Fruit fly (Drosophila melanogaster) whole organism, embryonic: ENCODE measurements around the gene CG16790.
A peak's percentile ranks its signal among the peaks of the same experiment; 100 is the strongest.

Experiments used
- ATbp ChIP-seq: fragments of 200-800 bp; sonication (Bioruptor generic); optimal IDR thresholded peaks from 2 replicates; lab custom pipeline; 2017; ENCODE audit warnings: missing biosample characterization, mild to moderate bottlenecking, missing genetic modification characterization, missing genetic modification reagents
- CG10366 ChIP-seq: fragments of 200-800 bp; sonication (Bioruptor generic); IDR thresholded peaks from 2 replicates; pipeline ENCODE4 v1.3.6; 2022; ENCODE audit warnings: missing biosample characterization, missing genetic modification characterization
- CG10565 ChIP-seq: fragments of 200-800 bp; sonication (Bioruptor generic); optimal IDR thresholded peaks from 3 replicates; lab custom pipeline; 2016; ENCODE audit warnings: missing biosample characterization, mild to moderate bottlenecking, missing genetic modification characterization
- CG12659 ChIP-seq: fragments of 200-800 bp; sonication (Bioruptor generic); optimal IDR thresholded peaks from 3 replicates; lab custom pipeline; 2017; ENCODE audit warnings: mild to moderate bottlenecking, missing biosample characterization, missing genetic modification reagents, missing genetic modification characterization
- CG14050 ChIP-seq: fragments of 200-800 bp; sonication (Bioruptor generic); IDR thresholded peaks from 3 replicates; pipeline ENCODE4 v1.3.6; 2022; ENCODE audit warnings: missing biosample characterization, missing genetic modification characterization
- CG17186 ChIP-seq: fragments of 200-800 bp; sonication (Bioruptor generic); optimal IDR thresholded peaks from 3 replicates; lab custom pipeline; 2017; ENCODE audit warnings: missing biosample characterization, missing genetic modification reagents, missing genetic modification characterization
- CG17612 ChIP-seq: fragments of 200-800 bp; sonication (Bioruptor generic); IDR thresholded peaks from 2 replicates; pipeline ENCODE4 v1.3.6; 2022; ENCODE audit warnings: missing biosample characterization, missing genetic modification characterization
- CG31441 ChIP-seq: fragments of 200-800 bp; sonication (Bioruptor generic); IDR thresholded peaks from 2 replicates; pipeline ENCODE4 v1.3.6; 2022; ENCODE audit warnings: missing biosample characterization, missing genetic modification characterization
- CG32532 ChIP-seq: fragments of 200-800 bp; sonication (Bioruptor generic); IDR thresholded peaks from 2 replicates; pipeline ENCODE4 v1.3.6; 2022; ENCODE audit warnings: missing biosample characterization, missing genetic modification characterization
- CG3281 ChIP-seq: fragments of 200-800 bp; sonication (Bioruptor generic); optimal IDR thresholded peaks from 3 replicates; lab custom pipeline; 2017; ENCODE audit warnings: missing biosample characterization, mild to moderate bottlenecking, missing genetic modification characterization
- CG4424 ChIP-seq: fragments of 200-800 bp; sonication (Bioruptor generic); optimal IDR thresholded peaks from 3 replicates; lab custom pipeline; 2016; ENCODE audit warnings: missing biosample characterization, missing genetic modification characterization
- CG4617 ChIP-seq: fragments of 200-800 bp; sonication (Bioruptor generic); optimal IDR thresholded peaks from 3 replicates; lab custom pipeline; 2016; ENCODE audit warnings: missing biosample characterization, missing genetic modification characterization, borderline replicate concordance
- CG6854 ChIP-seq: fragments of 200-800 bp; sonication (Bioruptor generic); optimal IDR thresholded peaks from 3 replicates; lab custom pipeline; 2017; ENCODE audit warnings: missing biosample characterization, mild to moderate bottlenecking, missing genetic modification characterization
- CG7745 ChIP-seq: fragments of 200-800 bp; sonication (Bioruptor generic); optimal IDR thresholded peaks from 2 replicates; lab custom pipeline; 2018; ENCODE audit warnings: missing biosample characterization, mild to moderate bottlenecking, missing genetic modification characterization, moderate library complexity
- CoRest ChIP-seq: fragments of 200-800 bp; sonication (Bioruptor generic); optimal IDR thresholded peaks from 3 replicates; lab custom pipeline; 2018; ENCODE audit warnings: missing biosample characterization, mild to moderate bottlenecking, missing genetic modification characterization, moderate library complexity
- D19B ChIP-seq: fragments of 200-800 bp; sonication (Bioruptor generic); optimal IDR thresholded peaks from 2 replicates; lab custom pipeline; 2017; ENCODE audit warnings: missing biosample characterization, mild to moderate bottlenecking, missing genetic modification characterization
- Dp ChIP-seq: fragments of 200-800 bp; sonication (Bioruptor generic); optimal IDR thresholded peaks from 2 replicates; lab custom pipeline; 2018; ENCODE audit warnings: missing biosample characterization, mild to moderate bottlenecking, missing genetic modification characterization, moderate library complexity
- ERR ChIP-seq: fragments of 200-800 bp; sonication (Bioruptor generic); optimal IDR thresholded peaks from 2 replicates; lab custom pipeline; 2016; ENCODE audit warnings: missing biosample characterization, missing genetic modification characterization
- Ets65A ChIP-seq: fragments of 200-800 bp; sonication (Bioruptor generic); peaks from one replicate; lab custom pipeline; 2016; ENCODE audit warnings: missing biosample characterization, missing genetic modification characterization
- HLH3B ChIP-seq: fragments of 200-800 bp; sonication (Bioruptor generic); IDR thresholded peaks from 2 replicates; pipeline ENCODE4 v1.3.6; 2022; ENCODE audit warnings: missing biosample characterization, missing genetic modification characterization
- HLHmδ ChIP-seq: fragments of 200-800 bp; sonication (Bioruptor generic); optimal IDR thresholded peaks from 2 replicates; lab custom pipeline; 2018; ENCODE audit warnings: missing biosample characterization, mild to moderate bottlenecking, missing genetic modification characterization, moderate library complexity
- Neu2 ChIP-seq: fragments of 200-800 bp; sonication (Bioruptor generic); optimal IDR thresholded peaks from 3 replicates; lab custom pipeline; 2016; ENCODE audit warnings: missing biosample characterization, missing genetic modification characterization, borderline replicate concordance
- Sin3A ChIP-seq: fragments of >200 bp; optimal IDR thresholded peaks from 2 replicates; lab custom pipeline; 2018
- Six4 ChIP-seq: fragments of 200-800 bp; sonication (Bioruptor generic); optimal IDR thresholded peaks from 2 replicates; lab custom pipeline; 2016; ENCODE audit warnings: missing biosample characterization, missing genetic modification characterization
- abd-A ChIP-seq: fragments of 200-800 bp; sonication (Bioruptor generic); optimal IDR thresholded peaks from 3 replicates; lab custom pipeline; 2019; ENCODE audit warnings: missing biosample characterization, mild to moderate bottlenecking, missing genetic modification characterization, moderate library complexity
- bigmax ChIP-seq: fragments of 200-800 bp; sonication (Bioruptor generic); optimal IDR thresholded peaks from 2 replicates; lab custom pipeline; 2018; ENCODE audit warnings: missing biosample characterization, mild to moderate bottlenecking, missing genetic modification characterization
- bowl ChIP-seq: fragments of 200-800 bp; sonication (Bioruptor generic); IDR thresholded peaks from 2 replicates; pipeline ENCODE4 v1.3.6; 2022; ENCODE audit warnings: missing biosample characterization, missing genetic modification characterization
- br ChIP-seq: fragments of >200 bp; optimal IDR thresholded peaks from 2 replicates; lab custom pipeline; 2017
- cas ChIP-seq: fragments of 200-800 bp; sonication (Bioruptor generic); IDR thresholded peaks from 2 replicates; pipeline ENCODE4 v1.3.6; 2022; ENCODE audit warnings: missing biosample characterization, missing genetic modification characterization
- corto ChIP-seq: fragments of 200-800 bp; sonication (Bioruptor generic); optimal IDR thresholded peaks from 2 replicates; lab custom pipeline; 2016; ENCODE audit warnings: missing biosample characterization, mild to moderate bottlenecking, missing genetic modification characterization, moderate library complexity
- cwo ChIP-seq: fragments of 200-800 bp; sonication (Bioruptor generic); optimal IDR thresholded peaks from 3 replicates; lab custom pipeline; 2017; ENCODE audit warnings: missing biosample characterization, missing genetic modification characterization, mild to moderate bottlenecking, moderate library complexity, missing genetic modification reagents
- disco-r ChIP-seq: fragments of 200-800 bp; sonication (Bioruptor generic); optimal IDR thresholded peaks from 2 replicates; lab custom pipeline; 2016; ENCODE audit warnings: missing biosample characterization, missing genetic modification characterization
- emc ChIP-seq: fragments of 200-800 bp; sonication (Bioruptor generic); optimal IDR thresholded peaks from 2 replicates; lab custom pipeline; 2016; ENCODE audit warnings: missing biosample characterization, missing genetic modification characterization
- ems ChIP-seq: fragments of 200-800 bp; sonication (Bioruptor generic); optimal IDR thresholded peaks from 3 replicates; lab custom pipeline; 2016; ENCODE audit warnings: missing biosample characterization, missing genetic modification characterization
- fd102C ChIP-seq: fragments of 200-800 bp; sonication (Bioruptor generic); optimal IDR thresholded peaks from 2 replicates; lab custom pipeline; 2018; ENCODE audit warnings: missing biosample characterization, mild to moderate bottlenecking, missing genetic modification characterization, moderate library complexity
- hkb ChIP-seq, 2 experiments: fragments of 200-800 bp in 1 of 2; fragments of >200 bp in 1 of 2; sonication (Bioruptor generic) in 1 of 2; IDR thresholded peaks in 1 of 2; optimal IDR thresholded peaks in 1 of 2; 2 replicates each; pipeline versions ENCODE4 v1.3.6 to Lab custom; 2017 to 2022; ENCODE audit warnings: missing biosample characterization in 1 of 2, missing genetic modification characterization in 1 of 2
- ind ChIP-seq: fragments of 200-800 bp; sonication (Bioruptor generic); optimal IDR thresholded peaks from 3 replicates; lab custom pipeline; 2016; ENCODE audit warnings: missing biosample characterization, missing genetic modification characterization
- kni ChIP-seq: fragments of 200-800 bp; sonication (Bioruptor generic); optimal IDR thresholded peaks from 3 replicates; lab custom pipeline; 2017; ENCODE audit warnings: mild to moderate bottlenecking, missing biosample characterization, missing genetic modification reagents, missing genetic modification characterization
- lab ChIP-seq: fragments of 200-800 bp; sonication (Bioruptor generic); optimal IDR thresholded peaks from 3 replicates; lab custom pipeline; 2017; ENCODE audit warnings: missing biosample characterization, missing genetic modification characterization, mild to moderate bottlenecking, moderate library complexity, missing genetic modification reagents
- lbe ChIP-seq: fragments of 200-800 bp; sonication (Bioruptor generic); optimal IDR thresholded peaks from 2 replicates; lab custom pipeline; 2016; ENCODE audit warnings: missing biosample characterization, mild to moderate bottlenecking, missing genetic modification characterization
- oc ChIP-seq: fragments of 200-800 bp; sonication (Bioruptor generic); optimal IDR thresholded peaks from 2 replicates; lab custom pipeline; 2018; ENCODE audit warnings: missing biosample characterization, mild to moderate bottlenecking, missing genetic modification characterization, moderate library complexity
- onecut ChIP-seq: fragments of 200-800 bp; sonication (Bioruptor generic); IDR thresholded peaks from 2 replicates; pipeline ENCODE4 v1.3.6; 2022; ENCODE audit warnings: missing biosample characterization, missing genetic modification characterization
- p53 ChIP-seq: fragments of 200-800 bp; sonication (Bioruptor generic); optimal IDR thresholded peaks from 2 replicates; lab custom pipeline; 2016; ENCODE audit warnings: missing biosample characterization, missing genetic modification characterization
- pnt ChIP-seq: fragments of 200-800 bp; sonication (Bioruptor generic); optimal IDR thresholded peaks from 3 replicates; lab custom pipeline; 2016; ENCODE audit warnings: missing biosample characterization, missing genetic modification characterization
- ro ChIP-seq: fragments of 200-800 bp; sonication (Bioruptor generic); IDR thresholded peaks from 2 replicates; pipeline ENCODE4 v1.3.6; 2022; ENCODE audit warnings: missing biosample characterization, missing genetic modification characterization
- toy ChIP-seq: fragments of 200-800 bp; sonication (Bioruptor generic); IDR thresholded peaks from 2 replicates; pipeline ENCODE4 v1.3.6; 2022; ENCODE audit warnings: missing biosample characterization, missing genetic modification characterization
- ttk ChIP-seq: fragments of 200-800 bp; sonication (Bioruptor generic); IDR thresholded peaks from 2 replicates; pipeline ENCODE4 v2.1.2; 2022; ENCODE audit warnings: missing biosample characterization, missing genetic modification characterization
- unpg ChIP-seq: fragments of 200-800 bp; sonication (Bioruptor generic); optimal IDR thresholded peaks from 3 replicates; lab custom pipeline; 2018; ENCODE audit warnings: missing biosample characterization, mild to moderate bottlenecking, missing genetic modification characterization, moderate library complexity
- usp ChIP-seq: fragments of >200 bp; optimal IDR thresholded peaks from 2 replicates; lab custom pipeline; 2017; ENCODE audit warnings: missing biosample characterization, missing genetic modification characterization
- vnd ChIP-seq: fragments of 200-800 bp; sonication (Bioruptor generic); IDR thresholded peaks from 3 replicates; pipeline ENCODE4 v1.3.6; 2022; ENCODE audit warnings: missing biosample characterization, missing genetic modification characterization; ENCODE audit not compliant: partially characterized antibody

Gene CG16790

dm6 chr3R:9559413-9560014, 10.5 kb downstream of the CG16790 start, which contains the start of the genes AP-1mu and MBD-like (continued):
- no peak for TF ChIP-seq Neu2
- TF ChIP-seq CG12659 (GFP tag; lab: Kevin White, UChicago) = peak; percentile 81
- no peak for TF ChIP-seq disco-r (GFP tag; lab: Kevin White, UChicago)
- peak; percentile 88 for TF ChIP-seq hkb (optimal IDR thresholded peaks at IDR 0.05; lab: Kevin White, UChicago)
- 0 out of 2 replicates have a peak, but pooled peaks have one; percentile 42 for TF ChIP-seq hkb (GFP tag; IDR thresholded peaks at IDR 0.05; lab: Robert Waterston, UW)
- TF ChIP-seq pnt = peak; percentile 50
- TF ChIP-seq toy (GFP tag; lab: Robert Waterston, UW) = 0 out of 2 replicates have a peak, but pooled peaks have one; percentile 52
- no peak for TF ChIP-seq CG17612
- peak; percentile 96 for TF ChIP-seq CG4617 (GFP tag; lab: Kevin White, UChicago)
- peak; percentile 28 for TF ChIP-seq Dp (GFP tag; lab: Kevin White, UChicago)
- TF ChIP-seq CG3281 = peak; percentile 47
- TF ChIP-seq Sin3A (lab: Kevin White, UChicago) = peak; percentile 94
- TF ChIP-seq Six4 (GFP tag; lab: Kevin White, UChicago) = peak; percentile 20
- peak; percentile 40; the same call in 1 of the 2 replicates for TF ChIP-seq HLH3B (GFP tag; lab: Robert Waterston, UW)
- no peak for TF ChIP-seq bowl (GFP tag; lab: Robert Waterston, UW)
- TF ChIP-seq CG10565 (GFP tag; lab: Kevin White, UChicago) = no peak
- peak; percentile 72 for TF ChIP-seq CoRest (tag; lab: Kevin White, UChicago)
- no peak for TF ChIP-seq bigmax (GFP tag; lab: Kevin White, UChicago)
- no peak for TF ChIP-seq ro (GFP tag; lab: Robert Waterston, UW)
- TF ChIP-seq oc (tag; lab: Kevin White, UChicago) = no peak
- peak; percentile 69 for TF ChIP-seq CG31441 (GFP tag; lab: Robert Waterston, UW)
- TF ChIP-seq CG17186 (GFP tag; lab: Kevin White, UChicago) = peak; percentile 77
- TF ChIP-seq br (lab: Kevin White, UChicago) = no peak
- no peak for TF ChIP-seq ATbp (GFP tag; lab: Kevin White, UChicago)
- peak; percentile 95 for TF ChIP-seq Ets65A
- peak; percentile 69 for TF ChIP-seq ems (GFP tag; lab: Kevin White, UChicago)
- peak; percentile 1 for TF ChIP-seq emc (GFP tag; lab: Kevin White, UChicago)
- TF ChIP-seq p53 (GFP tag; lab: Kevin White, UChicago) = peak; percentile 2
- no peak for TF ChIP-seq usp (GFP tag; lab: Kevin White, UChicago)
- TF ChIP-seq lbe (GFP tag; lab: Kevin White, UChicago) = peak; percentile 60
- TF ChIP-seq kni (GFP tag; lab: Kevin White, UChicago) = peak; percentile 10
- TF ChIP-seq ttk = no peak
- TF ChIP-seq ind (GFP tag; lab: Kevin White, UChicago) = peak; percentile 70
- peak; percentile 70 for TF ChIP-seq CG4424
- TF ChIP-seq CG14050 (GFP tag; lab: Robert Waterston, UW) = no peak
- TF ChIP-seq lab (GFP tag; lab: Kevin White, UChicago) = peak; percentile 61
- peak; percentile 66 for TF ChIP-seq unpg (GFP tag; lab: Kevin White, UChicago)
- TF ChIP-seq corto = no peak
- TF ChIP-seq CG32532 (GFP tag; lab: Robert Waterston, UW) = peak; percentile 62
- TF ChIP-seq cas (GFP tag; lab: Robert Waterston, UW) = peak; percentile 29; the same call in 1 of the 2 replicates
- no peak for TF ChIP-seq D19B (GFP tag; lab: Kevin White, UChicago)
- TF ChIP-seq CG7745 (tag; lab: Kevin White, UChicago) = no peak
- TF ChIP-seq abd-A (tag; lab: Kevin White, UChicago) = no peak
- TF ChIP-seq vnd (GFP tag; lab: Robert Waterston, UW) = no peak
- no peak for TF ChIP-seq CG6854 (GFP tag; lab: Kevin White, UChicago)
- no peak for TF ChIP-seq fd102C (GFP tag; lab: Kevin White, UChicago)
- TF ChIP-seq ERR (GFP tag; lab: Kevin White, UChicago) = no peak
- no peak for TF ChIP-seq cwo
- peak; percentile 7; the same call in 1 of the 2 replicates for TF ChIP-seq onecut
- peak; percentile 35; the same call in 1 of the 2 replicates for TF ChIP-seq CG10366 (GFP tag; lab: Robert Waterston, UW)
- TF ChIP-seq HLHmδ (GFP tag; lab: Kevin White, UChicago) = no peak
